Worm (Caenorhabditis elegans) whole organism, L2 larva: ENCODE results near the gene C03H5.4.

ENCODE experiments used
- R02D3.7 ChIP-seq: fragments of 150-350 bp; optimal IDR thresholded peaks from 2 replicates; lab custom pipeline; 2014; ENCODE audit warnings: missing biosample characterization, missing genetic modification characterization
- ceh-82 ChIP-seq: fragments of 150-350 bp; optimal IDR thresholded peaks from 2 replicates; lab custom pipeline; 2014; ENCODE audit warnings: missing biosample characterization, missing genetic modification characterization
- fos-1 ChIP-seq: fragments of 150-350 bp; optimal IDR thresholded peaks from 2 replicates; lab custom pipeline; 2014; ENCODE audit warnings: missing biosample characterization, missing genetic modification characterization
- lin-11 ChIP-seq: fragments of 150-350 bp; sonication (generic microtip); optimal IDR thresholded peaks from 2 replicates; lab custom pipeline; 2014; ENCODE audit warnings: missing biosample characterization, missing genetic modification characterization, inconsistent platforms, mixed read lengths
- mdl-1 ChIP-seq, 2 experiments: fragments of 150-350 bp in 1 of 2; sonication (generic microtip) in 1 of 2; optimal IDR thresholded peaks; 2 replicates each; lab custom pipeline; 2017; ENCODE audit warnings: missing biosample characterization in 2 of 2, missing genetic modification characterization in 2 of 2
- nhr-12 ChIP-seq: fragments of 150-350 bp; optimal IDR thresholded peaks from 2 replicates; lab custom pipeline; 2014; ENCODE audit warnings: missing biosample characterization, missing genetic modification characterization
- nhr-129 ChIP-seq: fragments of 150-350 bp; optimal IDR thresholded peaks from 2 replicates; lab custom pipeline; 2014; ENCODE audit warnings: missing biosample characterization, missing genetic modification characterization
- sem-4 ChIP-seq: fragments of 150-350 bp; optimal IDR thresholded peaks from 2 replicates; lab custom pipeline; 2014; ENCODE audit warnings: missing biosample characterization, missing genetic modification reagents, missing genetic modification characterization
- ztf-4 ChIP-seq: fragments of 150-350 bp; optimal IDR thresholded peaks from 2 replicates; lab custom pipeline; 2014; ENCODE audit warnings: missing biosample characterization, missing genetic modification characterization

- TF ChIP-seq ceh-82 (tag; lab: Kevin White, UChicago) (no peak), sem-4 (tag; lab: Kevin White, UChicago) (no peak), ztf-4 (tag; lab: Kevin White, UChicago) (no peak), nhr-129 (tag; lab: Kevin White, UChicago) (no peak), mdl-1 (tag; optimal IDR thresholded peaks at IDR 0.05; lab: Kevin White, UChicago) (no peak), fos-1 (tag; lab: Kevin White, UChicago) (no peak), R02D3.7 (tag; lab: Kevin White, UChicago) (no peak), nhr-12 (tag; lab: Kevin White, UChicago) (no peak), lin-11 (no peak)
These were observed 34.8 kb upstream of the C03H5.4 start, which contains the start of gene clc-31 for ce11 chrII:340224-340623.
